Worm (Caenorhabditis elegans) whole organism, L3 larva: ENCODE results near the gene T11G6.3.

Source experiments
- ceh-82 ChIP-seq: fragments of 150-350 bp; optimal IDR thresholded peaks from 2 replicates; lab custom pipeline; 2014; ENCODE audit warnings: missing biosample characterization, missing genetic modification characterization
- fkh-10 ChIP-seq: sonication (generic microtip); optimal IDR thresholded peaks from 2 replicates; lab custom pipeline; 2017; ENCODE audit warnings: missing biosample characterization, missing genetic modification reagents, missing genetic modification characterization
- nhr-12 ChIP-seq: fragments of 150-350 bp; optimal IDR thresholded peaks from 2 replicates; lab custom pipeline; 2014; ENCODE audit warnings: missing biosample characterization, missing genetic modification characterization
- nhr-76 ChIP-seq: fragments of 150-350 bp; sonication (generic microtip); optimal IDR thresholded peaks from 5 replicates; lab custom pipeline; 2014; ENCODE audit warnings: missing biosample characterization, missing genetic modification characterization
- zag-1 ChIP-seq: fragments of 150-350 bp; optimal IDR thresholded peaks from 2 replicates; lab custom pipeline; 2014; ENCODE audit warnings: missing biosample characterization, missing genetic modification characterization
- ztf-11 ChIP-seq: fragments of 150-350 bp; optimal IDR thresholded peaks from 2 replicates; lab custom pipeline; 2014; ENCODE audit warnings: missing biosample characterization, missing genetic modification characterization

DNA sequence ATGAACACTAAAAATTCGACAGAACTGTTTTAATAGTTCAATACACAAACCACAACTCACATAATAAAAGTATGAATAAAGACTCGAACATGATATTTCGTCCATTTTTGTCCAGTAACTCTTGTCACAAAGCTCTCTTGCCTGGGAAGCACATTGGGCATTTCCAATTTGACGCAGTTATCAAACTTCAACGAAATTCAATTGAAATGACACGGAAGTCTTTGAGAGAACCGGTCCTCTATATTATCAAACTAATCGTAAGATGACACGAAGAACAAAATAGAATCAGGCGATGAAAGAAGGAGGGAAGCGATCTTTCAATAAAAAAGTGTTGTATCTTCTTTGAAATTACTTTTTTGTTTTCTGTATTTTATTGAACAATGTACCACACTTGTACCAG, at the start of gene T11G6.3:
- no peak for TF ChIP-seq ztf-11
- TF ChIP-seq fkh-10: no peak
- TF ChIP-seq nhr-76 (tag; lab: Kevin White, UChicago): no peak
- no peak for TF ChIP-seq ceh-82 (tag; lab: Kevin White, UChicago)
- no peak for TF ChIP-seq nhr-12 (tag; lab: Kevin White, UChicago)
- no peak for TF ChIP-seq zag-1 (tag; lab: Kevin White, UChicago)
